Fruit fly (Drosophila melanogaster): ENCODE data around the gene tbrd-1.
A peak's percentile ranks its signal among the peaks of the same experiment; 100 is the strongest.

Gene tbrd-1

dm6 chr3R:23922502-23923350 lies 29.4 kb upstream of the tbrd-1 start, which contains the start of the genes sba and CG31141:
Gene sba, minus strand, starts transcription at chr3R:23922973.
Gene CG31141, plus strand, starts transcription at chr3R:23923300.
- TF ChIP-seq esn (GFP tag; optimal IDR thresholded peaks at IDR 0.05): peak; percentile 25
- TF ChIP-seq CG6808 (GFP tag; optimal IDR thresholded peaks at IDR 0.05): no peak
- no peak for TF ChIP-seq fd85E (GFP tag; optimal IDR thresholded peaks at IDR 0.05)
- no peak for TF ChIP-seq CG9139 (GFP tag; optimal IDR thresholded peaks at IDR 0.05)
- peak; percentile 30 for TF ChIP-seq Lpt (GFP tag; optimal IDR thresholded peaks at IDR 0.05)
- TF ChIP-seq OdsH (GFP tag; optimal IDR thresholded peaks at IDR 0.05): no peak
- no peak for TF ChIP-seq CG4318 (GFP tag; optimal IDR thresholded peaks at IDR 0.05)
- TF ChIP-seq eg (GFP tag; IDR thresholded peaks at IDR 0.05): no peak; the same call in 2 of the 3 replicates
- TF ChIP-seq dac (GFP tag; optimal IDR thresholded peaks at IDR 0.05): no peak
- TF ChIP-seq Eip78C (GFP tag): peak; percentile 67
- no peak for TF ChIP-seq ss (GFP tag; optimal IDR thresholded peaks at IDR 0.05)
- TF ChIP-seq CG11294 (GFP tag; IDR thresholded peaks at IDR 0.05): no peak
- TF ChIP-seq topi (GFP tag; optimal IDR thresholded peaks at IDR 0.05): peak; percentile 5
- no peak for TF ChIP-seq CG6276 (GFP tag; optimal IDR thresholded peaks at IDR 0.05)
- TF ChIP-seq Eip75B (GFP tag; optimal IDR thresholded peaks at IDR 0.05): peak; percentile 20
- no peak for TF ChIP-seq Sox102F (GFP tag; optimal IDR thresholded peaks at IDR 0.05)
- no peak for TF ChIP-seq acj6 (GFP tag; optimal IDR thresholded peaks at IDR 0.05)
- TF ChIP-seq CG11762 (GFP tag; optimal IDR thresholded peaks at IDR 0.05; ENCODE audit: insufficient read depth): no peak
- TF ChIP-seq vri (GFP tag; optimal IDR thresholded peaks at IDR 0.05): peak; percentile 65
- TF ChIP-seq CG8632 (GFP tag; optimal IDR thresholded peaks at IDR 0.05): no peak
- TF ChIP-seq pdm3 (GFP tag; optimal IDR thresholded peaks at IDR 0.05): no peak
- no peak for TF ChIP-seq net (GFP tag; optimal IDR thresholded peaks at IDR 0.05)
- TF ChIP-seq Sox14 (GFP tag; optimal IDR thresholded peaks at IDR 0.05): peak; percentile 39
- TF ChIP-seq Hr39 (GFP tag; optimal IDR thresholded peaks at IDR 0.05): no peak
- no peak for TF ChIP-seq CG11902 (GFP tag; optimal IDR thresholded peaks at IDR 0.05)
- no peak for TF ChIP-seq CG6792 (GFP tag; optimal IDR thresholded peaks at IDR 0.05)
- no peak for TF ChIP-seq fkh (GFP tag; optimal IDR thresholded peaks at IDR 0.05)
- TF ChIP-seq Met (GFP tag; optimal IDR thresholded peaks at IDR 0.05): no peak
- TF ChIP-seq Eip93F (GFP tag; optimal IDR thresholded peaks at IDR 0.05): no peak
- TF ChIP-seq CG3032 (tag; optimal IDR thresholded peaks at IDR 0.05): peak; percentile 13
- peak; percentile 26 for TF ChIP-seq dsx (GFP tag; optimal IDR thresholded peaks at IDR 0.05; ENCODE audit: poor library complexity, severe bottlenecking)
- no peak for TF ChIP-seq CG6163 (GFP tag; IDR thresholded peaks at IDR 0.05)
- TF ChIP-seq CG6854 (GFP tag; optimal IDR thresholded peaks at IDR 0.05): peak; percentile 79
- TF ChIP-seq salr (GFP tag; optimal IDR thresholded peaks at IDR 0.05): no peak
- TF ChIP-seq CG15336 (GFP tag; IDR thresholded peaks at IDR 0.05): peak; percentile 42
- TF ChIP-seq Ets96B (tag; optimal IDR thresholded peaks at IDR 0.05): no peak
- no peak for TF ChIP-seq Hr4 (GFP tag; optimal IDR thresholded peaks at IDR 0.05)
- TF ChIP-seq CG10631 (GFP tag; optimal IDR thresholded peaks at IDR 0.05): no peak
- no peak for TF ChIP-seq CG7368 (GFP tag; optimal IDR thresholded peaks at IDR 0.05)
- TF ChIP-seq CG31627 (GFP tag; optimal IDR thresholded peaks at IDR 0.05): no peak
- no peak for TF ChIP-seq CG34406 (GFP tag; optimal IDR thresholded peaks at IDR 0.05)
- no peak for TF ChIP-seq Sox15 (GFP tag; optimal IDR thresholded peaks at IDR 0.05)
- TF ChIP-seq CG10669 (GFP tag; optimal IDR thresholded peaks at IDR 0.05): no peak
- no peak for TF ChIP-seq Smox (GFP tag; optimal IDR thresholded peaks at IDR 0.05)
- TF ChIP-seq svp (GFP tag): no peak
- TF ChIP-seq CG1621 (tag; optimal IDR thresholded peaks at IDR 0.05): no peak
- TF ChIP-seq CG3919 (GFP tag; optimal IDR thresholded peaks at IDR 0.05): no peak
- TF ChIP-seq fd59A (GFP tag; optimal IDR thresholded peaks at IDR 0.05): no peak

Measured in whole organism, prepupa.